Comparison of ENCODE assay signal across 3 worm cellular contexts in the genomic region with DNA sequence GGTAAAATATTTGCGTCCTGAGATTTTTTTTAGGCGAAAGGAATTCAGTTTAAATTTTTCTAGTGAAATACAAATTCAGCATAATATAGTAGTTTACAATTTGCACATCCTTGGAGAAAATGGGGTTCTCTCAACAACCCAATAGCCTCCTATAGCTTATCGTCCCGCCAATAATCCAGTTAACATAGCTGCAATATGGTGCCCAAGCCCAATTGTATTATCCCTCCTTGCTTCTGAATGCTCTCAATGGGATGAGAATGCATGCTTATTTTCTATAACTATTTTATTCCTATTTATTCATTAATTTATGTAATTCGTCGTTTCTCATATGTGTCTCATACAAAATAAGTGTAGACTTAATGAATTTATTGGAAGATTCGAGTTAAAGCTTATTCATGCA.
TF ChIP-seq lines count a peak whose summit lies in the region.

No protein-coding gene starts in this region.

TF ChIP-seq in whole organism, late embryonic, 69 proteins besides CTCF, POLR2A, EP300 and RAD21:
- TF ChIP-seq fkh-6 (tag; optimal IDR thresholded peaks at IDR 0.05; lab: Kevin White, UChicago) (no peak), syd-9 (tag; optimal IDR thresholded peaks at IDR 0.05; lab: Kevin White, UChicago) (no peak), unc-42 (tag; optimal IDR thresholded peaks at IDR 0.05; lab: Kevin White, UChicago) (peak; percentile 85)

TF ChIP-seq in whole organism, mixed stage, embryonic, 35 proteins besides CTCF, POLR2A, EP300 and RAD21:
- TF ChIP-seq mep-1 (tag; optimal IDR thresholded peaks at IDR 0.05; lab: Kevin White, UChicago) (no peak), ces-1 (GFP tag; optimal IDR thresholded peaks at IDR 0.05; lab: Kevin White, UChicago) (peak; percentile 99)

TF ChIP-seq in whole organism, young adult, 124 proteins besides CTCF, POLR2A, EP300 and RAD21:
- no peak for TF ChIP-seq unc-62 (GFP tag; optimal IDR thresholded peaks at IDR 0.05; lab: Kevin White, UChicago)
- peak; percentile 64 for TF ChIP-seq him-1 (tag; optimal IDR thresholded peaks at IDR 0.05; lab: Kevin White, UChicago)
